Worm (Caenorhabditis elegans) whole organism, midembryonic: ENCODE results near the gene tomm-22.

Source experiments
- klf-2 ChIP-seq: fragments of 200-800 bp; sonication (Bioruptor generic); conservative IDR thresholded peaks from 2 replicates; pipeline ENCODE4 v1.3.6; 2022; ENCODE audit warnings: missing genetic modification reagents, missing genetic modification characterization, missing compliant biosample characterization
- ztf-29 ChIP-seq: fragments of 200-800 bp; sonication (Bioruptor generic); IDR thresholded peaks from 2 replicates; pipeline ENCODE4 v1.3.6; 2022; ENCODE audit warnings: missing genetic modification reagents, missing genetic modification characterization, missing compliant biosample characterization

ce11 chrII:484328-484916 lies 14.1 kb upstream of the tomm-22 start, which contains the start of the genes gldi-1 and prp-21:
- TF ChIP-seq klf-2 (GFP tag; lab: Robert Waterston, UW) (no peak), ztf-29 (GFP tag; lab: Robert Waterston, UW) (no peak)
